Fruit fly (Drosophila melanogaster) whole organism, pupa: Measurements from ENCODE around the gene Tim17a2.
A peak's percentile ranks its signal among the peaks of the same experiment; 100 is the strongest.

Experiments
- CG10348 ChIP-seq: fragments of 200-800 bp; sonication (Bioruptor generic); IDR thresholded peaks from 2 replicates; pipeline ENCODE4 v1.3.6; 2022; ENCODE audit warnings: missing biosample characterization, missing genetic modification characterization
- CG12605 ChIP-seq: fragments of 200-800 bp; sonication (Bioruptor generic); IDR thresholded peaks from 2 replicates; pipeline ENCODE4 v1.3.6; 2022; ENCODE audit warnings: missing biosample characterization, missing genetic modification characterization
- CG13204 ChIP-seq: fragments of 200-800 bp; sonication (Bioruptor generic); optimal IDR thresholded peaks from 2 replicates; lab custom pipeline; 2018; ENCODE audit warnings: missing biosample characterization, mild to moderate bottlenecking, missing genetic modification characterization, moderate library complexity
- CG14655 ChIP-seq: fragments of 200-800 bp; sonication (Bioruptor generic); optimal IDR thresholded peaks from 3 replicates; lab custom pipeline; 2017; ENCODE audit warnings: mild to moderate bottlenecking, missing biosample characterization, missing genetic modification reagents, missing genetic modification characterization
- CG15710 ChIP-seq: fragments of 200-800 bp; sonication (Bioruptor generic); optimal IDR thresholded peaks from 2 replicates; lab custom pipeline; 2018; ENCODE audit warnings: missing biosample characterization, mild to moderate bottlenecking, missing genetic modification characterization, moderate library complexity
- CG17806 ChIP-seq: fragments of 200-800 bp; sonication (Bioruptor generic); optimal IDR thresholded peaks from 2 replicates; lab custom pipeline; 2018; ENCODE audit warnings: missing biosample characterization, mild to moderate bottlenecking, missing genetic modification characterization, moderate library complexity
- CG32121 ChIP-seq: fragments of 200-800 bp; sonication (Bioruptor generic); IDR thresholded peaks from 2 replicates; pipeline ENCODE4 v1.3.6; 2022; ENCODE audit warnings: missing biosample characterization, missing genetic modification characterization
- CG34367 ChIP-seq: fragments of 200-800 bp; sonication (Bioruptor generic); optimal IDR thresholded peaks from 2 replicates; lab custom pipeline; 2018; ENCODE audit warnings: missing biosample characterization, mild to moderate bottlenecking, missing genetic modification characterization
- CG4496 ChIP-seq: fragments of 200-800 bp; sonication (Bioruptor generic); IDR thresholded peaks from 3 replicates; pipeline ENCODE4 v1.3.6; 2022; ENCODE audit warnings: missing biosample characterization, missing genetic modification characterization
- CG8159 ChIP-seq: fragments of 200-800 bp; sonication (Bioruptor generic); optimal IDR thresholded peaks from 3 replicates; lab custom pipeline; 2018; ENCODE audit warnings: missing biosample characterization, mild to moderate bottlenecking, missing genetic modification characterization, moderate library complexity
- CG8301 ChIP-seq: fragments of 200-800 bp; sonication (Bioruptor generic); optimal IDR thresholded peaks from 2 replicates; lab custom pipeline; 2018; ENCODE audit warnings: missing biosample characterization, mild to moderate bottlenecking, missing genetic modification characterization
- CG9948 ChIP-seq: fragments of 200-800 bp; sonication (Bioruptor generic); optimal IDR thresholded peaks from 2 replicates; lab custom pipeline; 2018; ENCODE audit warnings: missing biosample characterization, mild to moderate bottlenecking, missing genetic modification characterization, moderate library complexity
- D1 ChIP-seq: fragments of 200-800 bp; sonication (Bioruptor generic); optimal IDR thresholded peaks from 2 replicates; lab custom pipeline; 2018; ENCODE audit warnings: missing biosample characterization, mild to moderate bottlenecking, missing genetic modification characterization, moderate library complexity
- EcR ChIP-seq: fragments of 200-800 bp; sonication (Bioruptor generic); optimal IDR thresholded peaks from 3 replicates; lab custom pipeline; 2019; ENCODE audit warnings: missing biosample characterization, missing genetic modification characterization, mild to moderate bottlenecking, moderate library complexity, missing genetic modification reagents
- Ets98B ChIP-seq: fragments of 200-800 bp; sonication (Bioruptor generic); IDR thresholded peaks from 2 replicates; pipeline ENCODE4 v1.3.6; 2022; ENCODE audit warnings: missing biosample characterization, missing genetic modification characterization
- Pif1A ChIP-seq: fragments of 200-800 bp; sonication (Bioruptor generic); optimal IDR thresholded peaks from 3 replicates; lab custom pipeline; 2016; ENCODE audit warnings: missing biosample characterization, missing genetic modification characterization
- Pif1B ChIP-seq: fragments of 200-800 bp; sonication (Bioruptor generic); optimal IDR thresholded peaks from 3 replicates; lab custom pipeline; 2016; ENCODE audit warnings: missing biosample characterization, missing genetic modification characterization
- Snoo ChIP-seq: fragments of 200-800 bp; sonication (Bioruptor generic); optimal IDR thresholded peaks from 3 replicates; lab custom pipeline; 2017; ENCODE audit warnings: missing biosample characterization, mild to moderate bottlenecking, missing genetic modification characterization, inconsistent platforms
- fd96Ca ChIP-seq: fragments of 200-800 bp; sonication (Bioruptor generic); IDR thresholded peaks from 3 replicates; pipeline ENCODE4 v1.3.6; 2022; ENCODE audit warnings: missing biosample characterization, missing genetic modification characterization
- gl ChIP-seq: fragments of 200-800 bp; sonication (Bioruptor generic); optimal IDR thresholded peaks from 2 replicates; lab custom pipeline; 2018; ENCODE audit warnings: missing biosample characterization, mild to moderate bottlenecking, missing genetic modification characterization
- rn ChIP-seq: fragments of 200-800 bp; sonication (Bioruptor generic); IDR thresholded peaks from 2 replicates; pipeline ENCODE4 v1.3.6; 2022; ENCODE audit warnings: missing biosample characterization, missing genetic modification characterization

Gene Tim17a2

dm6 chr3R:5301905-5302304 lies 39.4 kb upstream of the Tim17a2 start:
- TF ChIP-seq CG9948 (tag; lab: Kevin White, UChicago), result no peak
- TF ChIP-seq CG15710 (tag; lab: Kevin White, UChicago), result no peak
- no peak for TF ChIP-seq Snoo (tag; lab: Kevin White, UChicago)
- no peak for TF ChIP-seq CG34367 (tag; lab: Kevin White, UChicago)
- TF ChIP-seq gl (tag; lab: Kevin White, UChicago), result no peak
- TF ChIP-seq CG32121, result no peak
- no peak for TF ChIP-seq rn (GFP tag; lab: Robert Waterston, UW)
- TF ChIP-seq EcR (GFP tag; lab: Kevin White, UChicago), result no peak
- no peak for TF ChIP-seq fd96Ca (GFP tag; lab: Robert Waterston, UW)
- TF ChIP-seq CG12605 (GFP tag; lab: Robert Waterston, UW), result no peak
- no peak for TF ChIP-seq D1
- TF ChIP-seq CG13204 (GFP tag; lab: Kevin White, UChicago), result no peak
- TF ChIP-seq CG10348, result no peak

- TF ChIP-seq rn (GFP tag; lab: Robert Waterston, UW) (peak; percentile 23; the same call in 1 of the 2 replicates), CG8159 (tag; lab: Kevin White, UChicago) (no peak)
These were observed 38.1 kb upstream of the Tim17a2 start for dm6 chr3R:5300620-5301019.

DNA sequence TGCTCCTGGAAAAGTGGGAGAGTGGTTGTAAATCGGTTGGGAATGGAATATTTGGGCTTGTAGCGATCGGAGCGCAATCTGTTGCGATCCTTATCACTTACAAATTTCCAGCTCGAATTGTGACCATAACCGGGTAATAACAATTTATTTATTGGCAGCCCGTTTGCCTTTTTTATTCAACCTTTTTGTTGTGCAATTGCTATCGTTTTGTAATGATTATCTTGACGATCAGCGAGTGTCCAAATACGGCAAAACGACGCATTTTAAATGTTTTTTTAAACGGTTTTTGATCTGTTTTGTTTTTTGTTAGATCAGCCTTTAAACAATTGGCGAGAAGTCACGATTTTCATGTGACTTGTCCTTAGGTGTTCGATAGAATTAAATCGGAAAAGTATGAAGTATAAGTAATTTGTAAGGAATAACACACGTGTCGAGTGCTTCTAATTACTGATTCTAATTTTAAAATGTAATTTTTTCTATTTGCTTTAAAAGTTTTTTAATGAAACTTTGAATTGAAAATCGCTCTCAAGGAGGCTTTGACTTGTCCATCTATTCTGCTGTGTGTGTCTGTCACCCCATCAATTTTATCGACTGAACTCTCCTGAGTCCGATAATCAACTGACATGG lies 37.2 kb upstream of the Tim17a2 start, which contains the start of gene Tim17b1:
TSS of gene Tim17b1 (plus strand) at position 577 of the 627 bp plus-strand sequence.
- no peak for TF ChIP-seq CG4496 (GFP tag; lab: Robert Waterston, UW)
- TF ChIP-seq CG10348, result no peak
- no peak for TF ChIP-seq Pif1A (GFP tag; lab: Kevin White, UChicago)
- TF ChIP-seq CG32121, result no peak
- TF ChIP-seq gl (tag; lab: Kevin White, UChicago), result no peak
- no peak for TF ChIP-seq CG15710 (tag; lab: Kevin White, UChicago)
- no peak for TF ChIP-seq CG17806 (tag; lab: Kevin White, UChicago)
- TF ChIP-seq fd96Ca (GFP tag; lab: Robert Waterston, UW), result no peak
- TF ChIP-seq CG13204 (GFP tag; lab: Kevin White, UChicago), result no peak
- TF ChIP-seq Snoo (tag; lab: Kevin White, UChicago), result no peak
- no peak for TF ChIP-seq CG8159 (tag; lab: Kevin White, UChicago)
- no peak for TF ChIP-seq CG34367 (tag; lab: Kevin White, UChicago)

DNA sequence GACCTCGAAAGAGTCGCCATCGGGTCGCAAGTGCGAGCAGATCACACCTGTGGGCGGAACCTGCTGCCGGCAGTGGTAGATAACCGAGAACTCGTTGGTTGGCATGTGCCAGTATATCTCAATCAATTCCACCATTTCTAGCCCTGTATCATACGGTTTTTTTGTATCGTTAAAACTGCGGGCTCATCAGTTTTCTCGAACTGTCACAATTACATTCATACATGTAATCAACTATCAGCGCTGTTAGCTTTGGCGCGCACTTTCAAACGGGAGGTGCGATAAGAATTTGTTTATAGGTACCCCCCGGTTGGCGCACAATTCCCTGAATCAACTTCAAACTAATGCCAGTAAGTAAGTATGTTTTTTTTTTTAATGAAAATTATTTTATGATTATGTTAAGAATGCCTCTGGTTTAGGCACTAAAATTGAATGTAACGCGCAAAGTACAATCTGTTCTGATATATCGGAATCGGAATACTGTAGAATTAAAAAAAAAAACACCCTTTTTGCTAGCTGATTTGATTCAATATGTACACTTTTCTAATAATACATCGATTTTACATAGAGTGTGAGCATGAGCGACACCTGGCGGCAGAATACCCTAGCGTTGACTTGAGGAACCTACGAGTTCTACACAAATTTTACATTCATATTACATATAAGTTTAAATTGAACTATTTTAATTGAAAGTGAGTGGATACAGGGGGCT lies 36.3 kb upstream of the Tim17a2 start:
- no peak for TF ChIP-seq Pif1A (GFP tag; lab: Kevin White, UChicago)
- no peak; the same call in 1 of the 2 replicates for TF ChIP-seq Ets98B (GFP tag; lab: Robert Waterston, UW)
- peak; percentile 45; the same call in 1 of the 2 replicates for TF ChIP-seq CG32121
- TF ChIP-seq EcR (GFP tag; lab: Kevin White, UChicago), result no peak
- TF ChIP-seq CG34367 (tag; lab: Kevin White, UChicago), result no peak
- TF ChIP-seq CG8159 (tag; lab: Kevin White, UChicago), result no peak
- no peak for TF ChIP-seq D1
- TF ChIP-seq CG9948 (tag; lab: Kevin White, UChicago), result no peak
- no peak for TF ChIP-seq CG4496 (GFP tag; lab: Robert Waterston, UW)
- TF ChIP-seq CG17806 (tag; lab: Kevin White, UChicago), result no peak
- TF ChIP-seq gl (tag; lab: Kevin White, UChicago), result no peak
- TF ChIP-seq Pif1B, result no peak
- no peak for TF ChIP-seq CG15710 (tag; lab: Kevin White, UChicago)
- TF ChIP-seq rn (GFP tag; lab: Robert Waterston, UW), result 0 out of 2 replicates have a peak, but pooled peaks have one; percentile 4

- TF ChIP-seq EcR (GFP tag; lab: Kevin White, UChicago) (peak; percentile 28), CG12605 (GFP tag; lab: Robert Waterston, UW) (no peak)
- TF ChIP-seq, all 21 proteins: peak for 1
These were observed 34.8 kb upstream of the Tim17a2 start for dm6 chr3R:5297315-5297714.

- TF ChIP-seq gl (tag; lab: Kevin White, UChicago) (no peak), CG4496 (GFP tag; lab: Robert Waterston, UW) (no peak), Snoo (tag; lab: Kevin White, UChicago) (no peak), D1 (no peak), Pif1A (GFP tag; lab: Kevin White, UChicago) (no peak), CG32121 (no peak), CG8159 (tag; lab: Kevin White, UChicago) (no peak), CG14655 (GFP tag; lab: Kevin White, UChicago) (no peak), CG8301 (tag; lab: Kevin White, UChicago) (no peak), CG12605 (GFP tag; lab: Robert Waterston, UW) (no peak), EcR (GFP tag; lab: Kevin White, UChicago) (no peak), Ets98B (GFP tag; lab: Robert Waterston, UW) (no peak)
These were observed 32.6 kb upstream of the Tim17a2 start for dm6 chr3R:5295090-5295489.
